Fruit fly (Drosophila melanogaster): ENCODE data around the gene CG2278.

The CG2278 gene

DNA sequence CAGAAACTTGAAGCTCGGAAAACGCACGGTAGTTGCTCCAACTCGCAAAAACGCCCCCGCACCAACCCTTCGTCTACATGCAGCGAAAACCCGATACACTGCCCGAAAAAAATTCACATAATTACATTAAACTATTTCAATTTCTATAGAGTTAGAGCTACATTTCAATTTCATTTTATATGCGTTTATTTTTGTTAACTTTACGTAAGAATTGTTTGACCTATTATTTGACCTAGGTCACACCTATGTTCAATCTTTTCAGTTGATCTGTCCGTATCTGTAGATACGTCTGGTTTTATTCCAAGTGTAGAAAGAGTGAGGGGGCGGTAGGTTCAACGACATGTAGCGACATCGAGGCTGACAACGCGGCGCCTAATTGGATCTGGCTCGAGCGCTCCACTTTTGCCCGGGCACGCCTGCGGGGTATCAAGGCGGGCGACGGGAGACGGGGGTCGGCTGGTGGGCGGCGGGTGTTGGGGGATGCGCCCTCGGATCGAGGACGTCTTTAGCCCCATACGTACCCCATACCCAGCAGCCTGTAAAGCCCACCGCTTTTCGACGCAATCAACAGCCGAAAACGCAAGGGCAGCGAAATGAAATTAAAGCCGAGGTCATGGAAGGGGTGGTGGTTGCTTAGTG is 32.8 kb upstream of the CG2278 start:
- peak; percentile 44 for TF ChIP-seq pdm3 (GFP tag; optimal IDR thresholded peaks at IDR 0.05)
- peak; percentile 27 for TF ChIP-seq OdsH (GFP tag; optimal IDR thresholded peaks at IDR 0.05)
- peak; percentile 39; the same call in 1 of the 2 replicates for TF ChIP-seq Gug (GFP tag; IDR thresholded peaks at IDR 0.05)
- TF ChIP-seq CG16779 (tag; optimal IDR thresholded peaks at IDR 0.05): no peak
- no peak for TF ChIP-seq CG34406 (GFP tag; optimal IDR thresholded peaks at IDR 0.05)
- TF ChIP-seq Met (GFP tag; optimal IDR thresholded peaks at IDR 0.05): peak; percentile 40
- TF ChIP-seq svp (GFP tag): peak; percentile 66
- TF ChIP-seq net (GFP tag; optimal IDR thresholded peaks at IDR 0.05): peak; percentile 1
- TF ChIP-seq Eip93F (GFP tag; optimal IDR thresholded peaks at IDR 0.05): no peak
- peak; percentile 32 for TF ChIP-seq Hr4 (GFP tag; optimal IDR thresholded peaks at IDR 0.05)
- TF ChIP-seq CG11902 (GFP tag; optimal IDR thresholded peaks at IDR 0.05): no peak
- no peak for TF ChIP-seq dsx (GFP tag; optimal IDR thresholded peaks at IDR 0.05; ENCODE audit: poor library complexity, severe bottlenecking)
- peak; percentile 18 for TF ChIP-seq achi (GFP tag; optimal IDR thresholded peaks at IDR 0.05)
- no peak for TF ChIP-seq fd59A (GFP tag; optimal IDR thresholded peaks at IDR 0.05)
- peak; percentile 43 for TF ChIP-seq CG15336 (GFP tag; IDR thresholded peaks at IDR 0.05)
- peak; percentile 79 for TF ChIP-seq Eip78C (GFP tag)
- TF ChIP-seq CG10669 (GFP tag; optimal IDR thresholded peaks at IDR 0.05): peak; percentile 37
- TF ChIP-seq fd85E (GFP tag; optimal IDR thresholded peaks at IDR 0.05): no peak
- peak in 1 of 2 experiments; percentile 12 for TF ChIP-seq ss (GFP tag; optimal IDR thresholded peaks at IDR 0.05)
- peak; percentile 21 for TF ChIP-seq lz (GFP tag; optimal IDR thresholded peaks at IDR 0.05)
- no peak for TF ChIP-seq CG6854 (GFP tag; optimal IDR thresholded peaks at IDR 0.05)
- TF ChIP-seq Blimp-1 (GFP tag; optimal IDR thresholded peaks at IDR 0.05): no peak
- TF ChIP-seq CG32006 (GFP tag; optimal IDR thresholded peaks at IDR 0.05): peak; percentile 53
- no peak for TF ChIP-seq Smox (GFP tag; optimal IDR thresholded peaks at IDR 0.05)
- no peak for TF ChIP-seq Ets21C (GFP tag; optimal IDR thresholded peaks at IDR 0.05)
- TF ChIP-seq CG8119 (GFP tag; IDR thresholded peaks at IDR 0.05): peak; percentile 46; the same call in 2 of the 3 replicates
- TF ChIP-seq CG3032 (tag; optimal IDR thresholded peaks at IDR 0.05): no peak
- TF ChIP-seq cyc (GFP tag; optimal IDR thresholded peaks at IDR 0.05): no peak
- TF ChIP-seq CG6163 (GFP tag; IDR thresholded peaks at IDR 0.05): 0 out of 3 replicates have a peak, but pooled peaks have one; percentile 26
- no peak for TF ChIP-seq Sox15 (GFP tag; optimal IDR thresholded peaks at IDR 0.05)
- no peak for TF ChIP-seq Lpt (GFP tag; optimal IDR thresholded peaks at IDR 0.05)
- no peak for TF ChIP-seq CG4318 (GFP tag; optimal IDR thresholded peaks at IDR 0.05)
- no peak for TF ChIP-seq spab (GFP tag; optimal IDR thresholded peaks at IDR 0.05)
- TF ChIP-seq esn (GFP tag; optimal IDR thresholded peaks at IDR 0.05): peak; percentile 24
- peak; percentile 10 for TF ChIP-seq Sox14 (GFP tag; optimal IDR thresholded peaks at IDR 0.05)
- TF ChIP-seq vri (GFP tag; optimal IDR thresholded peaks at IDR 0.05): no peak
- TF ChIP-seq CG10631 (GFP tag; optimal IDR thresholded peaks at IDR 0.05): peak; percentile 17
- TF ChIP-seq acj6 (GFP tag; optimal IDR thresholded peaks at IDR 0.05): peak; percentile 5
- TF ChIP-seq CG6276 (GFP tag; optimal IDR thresholded peaks at IDR 0.05): peak; percentile 35
- TF ChIP-seq CG11762 (GFP tag; optimal IDR thresholded peaks at IDR 0.05; ENCODE audit: insufficient read depth): no peak
- peak; percentile 24 for TF ChIP-seq CG31627 (GFP tag; optimal IDR thresholded peaks at IDR 0.05)
- peak; percentile 47; the same call in 1 of the 2 replicates for TF ChIP-seq CG11294 (GFP tag; IDR thresholded peaks at IDR 0.05)
- peak; percentile 6 for TF ChIP-seq Eip75B (GFP tag; optimal IDR thresholded peaks at IDR 0.05)
- TF ChIP-seq eg (GFP tag; IDR thresholded peaks at IDR 0.05): peak; percentile 35; the same call in 1 of the 3 replicates
- no peak for TF ChIP-seq fkh (GFP tag; optimal IDR thresholded peaks at IDR 0.05)
- TF ChIP-seq topi (GFP tag; optimal IDR thresholded peaks at IDR 0.05): peak; percentile 26
- TF ChIP-seq CG9139 (GFP tag; optimal IDR thresholded peaks at IDR 0.05): peak; percentile 5
- peak; percentile 11 for TF ChIP-seq Hr39 (GFP tag; optimal IDR thresholded peaks at IDR 0.05)
- peak; percentile 35 for TF ChIP-seq CG3919 (GFP tag; optimal IDR thresholded peaks at IDR 0.05)
- no peak for TF ChIP-seq CG6808 (GFP tag; optimal IDR thresholded peaks at IDR 0.05)
- peak; percentile 19 for TF ChIP-seq Ets96B (tag; optimal IDR thresholded peaks at IDR 0.05)
